Fruit fly (Drosophila melanogaster) whole organism, embryonic: ENCODE data around the gene niki.

ENCODE experiments used
- Adf1 ChIP-seq: fragments of 200-800 bp; sonication (Bioruptor generic); IDR thresholded peaks from 2 replicates; pipeline ENCODE4 v1.3.6; 2022; ENCODE audit warnings: missing biosample characterization, missing genetic modification characterization
- B-H2 ChIP-seq: fragments of 200-800 bp; sonication (Bioruptor generic); optimal IDR thresholded peaks from 2 replicates; lab custom pipeline; 2018; ENCODE audit warnings: missing biosample characterization, mild to moderate bottlenecking, missing genetic modification characterization
- CG11456 ChIP-seq: fragments of 200-800 bp; sonication (Bioruptor generic); IDR thresholded peaks from 3 replicates; pipeline ENCODE4 v1.3.6; 2022; ENCODE audit warnings: missing biosample characterization, missing genetic modification characterization
- CG1233 ChIP-seq: fragments of 200-800 bp; sonication (Bioruptor generic); optimal IDR thresholded peaks from 4 replicates; lab custom pipeline; 2018; ENCODE audit warnings: missing biosample characterization, mild to moderate bottlenecking, missing genetic modification characterization
- CG12659 ChIP-seq: fragments of 200-800 bp; sonication (Bioruptor generic); optimal IDR thresholded peaks from 3 replicates; lab custom pipeline; 2017; ENCODE audit warnings: mild to moderate bottlenecking, missing biosample characterization, missing genetic modification reagents, missing genetic modification characterization
- CG12744 ChIP-seq: fragments of 200-800 bp; sonication (Bioruptor generic); optimal IDR thresholded peaks from 2 replicates; lab custom pipeline; 2016; ENCODE audit warnings: missing biosample characterization, missing genetic modification characterization
- CG13424 ChIP-seq: fragments of 200-800 bp; sonication (Bioruptor generic); optimal IDR thresholded peaks from 2 replicates; lab custom pipeline; 2019; ENCODE audit warnings: missing biosample characterization, mild to moderate bottlenecking, missing genetic modification characterization, moderate library complexity
- CG14014 ChIP-seq: fragments of 200-800 bp; sonication (Bioruptor generic); IDR thresholded peaks from 2 replicates; pipeline ENCODE4 v1.3.6; 2022; ENCODE audit warnings: missing biosample characterization, missing genetic modification characterization
- CG14050 ChIP-seq: fragments of 200-800 bp; sonication (Bioruptor generic); IDR thresholded peaks from 3 replicates; pipeline ENCODE4 v1.3.6; 2022; ENCODE audit warnings: missing biosample characterization, missing genetic modification characterization
- CG15514 ChIP-seq: fragments of 200-800 bp; sonication (Bioruptor generic); optimal IDR thresholded peaks from 3 replicates; lab custom pipeline; 2017; ENCODE audit warnings: missing biosample characterization, missing genetic modification characterization, mild to moderate bottlenecking, moderate library complexity, missing genetic modification reagents
- CG16815 ChIP-seq: fragments of 200-800 bp; sonication (Bioruptor generic); optimal IDR thresholded peaks from 3 replicates; lab custom pipeline; 2017; ENCODE audit warnings: missing biosample characterization, mild to moderate bottlenecking, missing genetic modification characterization
- CG2678 ChIP-seq: fragments of 200-800 bp; sonication (Bioruptor generic); optimal IDR thresholded peaks from 3 replicates; lab custom pipeline; 2019; ENCODE audit warnings: missing biosample characterization, mild to moderate bottlenecking, missing genetic modification characterization, moderate library complexity
- CG30020 ChIP-seq: fragments of 200-800 bp; optimal IDR thresholded peaks from 2 replicates; lab custom pipeline; 2019; ENCODE audit warnings: missing biosample characterization, mild to moderate bottlenecking, missing genetic modification characterization, moderate library complexity
- CG5245 ChIP-seq: fragments of 200-800 bp; sonication (Bioruptor generic); optimal IDR thresholded peaks from 3 replicates; lab custom pipeline; 2016; ENCODE audit warnings: missing biosample characterization, missing genetic modification characterization
- CG5953 ChIP-seq: fragments of 200-800 bp; sonication (Bioruptor generic); IDR thresholded peaks from 2 replicates; pipeline ENCODE4 v1.3.6; 2022; ENCODE audit warnings: missing biosample characterization, missing genetic modification characterization
- CG9727 ChIP-seq: fragments of 200-800 bp; sonication (Bioruptor generic); optimal IDR thresholded peaks from 3 replicates; lab custom pipeline; 2017; ENCODE audit warnings: missing biosample characterization, mild to moderate bottlenecking, missing genetic modification characterization
- CkIIα-i1 ChIP-seq: fragments of 200-800 bp; sonication (Bioruptor generic); IDR thresholded peaks from 2 replicates; pipeline ENCODE4 v1.3.6; 2022; ENCODE audit warnings: missing biosample characterization, missing genetic modification characterization
- Dfd ChIP-seq, 2 experiments: fragments of >200 bp; optimal IDR thresholded peaks; 2 replicates each; lab custom pipeline; 2017; ENCODE audit warnings: missing biosample characterization in 2 of 2, missing genetic modification characterization in 2 of 2
- Dll ChIP-seq: fragments of 200-800 bp; sonication (Bioruptor generic); IDR thresholded peaks from 4 replicates; pipeline ENCODE4 v1.3.6; 2022; ENCODE audit warnings: missing biosample characterization, missing genetic modification characterization; ENCODE audit not compliant: partially characterized antibody
- ERR ChIP-seq: fragments of 200-800 bp; sonication (Bioruptor generic); optimal IDR thresholded peaks from 2 replicates; lab custom pipeline; 2016; ENCODE audit warnings: missing biosample characterization, missing genetic modification characterization
- MBD-R2 ChIP-seq: fragments of 200-800 bp; sonication (Bioruptor generic); IDR thresholded peaks from 2 replicates; pipeline ENCODE4 v1.3.6; 2022; ENCODE audit warnings: missing biosample characterization, missing genetic modification characterization
- Myb ChIP-seq: fragments of 200-800 bp; sonication (Bioruptor generic); optimal IDR thresholded peaks from 2 replicates; lab custom pipeline; 2016; ENCODE audit warnings: missing biosample characterization, missing genetic modification characterization
- Oli ChIP-seq: fragments of 200-800 bp; sonication (Bioruptor generic); optimal IDR thresholded peaks from 2 replicates; lab custom pipeline; 2018; ENCODE audit warnings: missing biosample characterization, mild to moderate bottlenecking, missing genetic modification characterization, moderate library complexity
- Opbp ChIP-seq: fragments of 200-800 bp; sonication (Bioruptor generic); IDR thresholded peaks from 3 replicates; pipeline ENCODE4 v1.3.6; 2022; ENCODE audit warnings: missing biosample characterization, missing genetic modification characterization; ENCODE audit not compliant: partially characterized antibody
- Trl ChIP-seq, 3 experiments: fragments of >200 bp in 2 of 3; fragments of 200-800 bp in 1 of 3; sonication (Bioruptor generic) in 1 of 3; optimal IDR thresholded peaks; 2 replicates in 1 of 3; 3 replicates in 2 of 3; lab custom pipeline; 2016 to 2017; ENCODE audit warnings: missing biosample characterization in 1 of 3, missing genetic modification characterization in 1 of 3
- ab ChIP-seq: fragments of 200-800 bp; sonication (Bioruptor generic); optimal IDR thresholded peaks from 2 replicates; lab custom pipeline; 2016; ENCODE audit warnings: missing biosample characterization, missing genetic modification characterization
- ash1 ChIP-seq: fragments of 200-800 bp; sonication (Bioruptor generic); optimal IDR thresholded peaks from 2 replicates; lab custom pipeline; 2018; ENCODE audit warnings: missing biosample characterization, mild to moderate bottlenecking, missing genetic modification characterization
- bbx ChIP-seq: fragments of 200-800 bp; sonication (Bioruptor generic); IDR thresholded peaks from 2 replicates; pipeline ENCODE4 v1.3.6; 2022; ENCODE audit warnings: missing biosample characterization, missing genetic modification characterization; ENCODE audit not compliant: partially characterized antibody
- btn ChIP-seq: fragments of 200-800 bp; sonication (Bioruptor generic); optimal IDR thresholded peaks from 2 replicates; lab custom pipeline; 2016; ENCODE audit warnings: missing biosample characterization, missing genetic modification characterization
- cwo ChIP-seq: fragments of 200-800 bp; sonication (Bioruptor generic); optimal IDR thresholded peaks from 3 replicates; lab custom pipeline; 2017; ENCODE audit warnings: missing biosample characterization, missing genetic modification characterization, mild to moderate bottlenecking, moderate library complexity, missing genetic modification reagents
- da ChIP-seq: fragments of 200-800 bp; sonication (Bioruptor generic); optimal IDR thresholded peaks from 2 replicates; lab custom pipeline; 2016; ENCODE audit warnings: missing biosample characterization, missing genetic modification characterization
- dm ChIP-seq: fragments of 200-800 bp; sonication (Bioruptor generic); optimal IDR thresholded peaks from 3 replicates; lab custom pipeline; 2016; ENCODE audit warnings: missing biosample characterization, missing genetic modification characterization
- dmrt11E ChIP-seq: fragments of 200-800 bp; sonication (Bioruptor generic); optimal IDR thresholded peaks from 3 replicates; lab custom pipeline; 2018; ENCODE audit warnings: missing biosample characterization, mild to moderate bottlenecking, missing genetic modification characterization, moderate library complexity
- dysf ChIP-seq: fragments of 200-800 bp; sonication (Bioruptor generic); IDR thresholded peaks from 3 replicates; pipeline ENCODE4 v1.3.6; 2022; ENCODE audit warnings: missing biosample characterization, missing genetic modification characterization
- fru ChIP-seq: fragments of >200 bp; optimal IDR thresholded peaks from 2 replicates; lab custom pipeline; 2017
- gsb-n ChIP-seq: fragments of 200-800 bp; sonication (Bioruptor generic); optimal IDR thresholded peaks from 3 replicates; lab custom pipeline; 2018; ENCODE audit warnings: missing biosample characterization, mild to moderate bottlenecking, missing genetic modification characterization
- kay ChIP-seq: fragments of 200-800 bp; sonication (Bioruptor generic); optimal IDR thresholded peaks from 2 replicates; lab custom pipeline; 2016; ENCODE audit warnings: missing biosample characterization, missing genetic modification characterization
- oc ChIP-seq: fragments of 200-800 bp; sonication (Bioruptor generic); optimal IDR thresholded peaks from 2 replicates; lab custom pipeline; 2018; ENCODE audit warnings: missing biosample characterization, mild to moderate bottlenecking, missing genetic modification characterization, moderate library complexity
- phol ChIP-seq: fragments of 200-800 bp; sonication (Bioruptor generic); optimal IDR thresholded peaks from 3 replicates; lab custom pipeline; 2018; ENCODE audit warnings: missing biosample characterization, mild to moderate bottlenecking, missing genetic modification characterization, moderate library complexity
- prd ChIP-seq, 3 experiments: fragments of >200 bp in 2 of 3; fragments of 200-800 bp in 1 of 3; sonication (Bioruptor generic) in 1 of 3; optimal IDR thresholded peaks in 2 of 3; IDR thresholded peaks in 1 of 3; 2 replicates in 2 of 3; 3 replicates in 1 of 3; pipeline versions ENCODE4 v1.3.6 to Lab custom; 2017 to 2022; ENCODE audit warnings: missing biosample characterization in 1 of 3, missing genetic modification characterization in 1 of 3
- pros ChIP-seq: fragments of 200-800 bp; sonication (Bioruptor generic); optimal IDR thresholded peaks from 3 replicates; lab custom pipeline; 2019; ENCODE audit warnings: missing biosample characterization, mild to moderate bottlenecking, missing genetic modification characterization, moderate library complexity
- repo ChIP-seq: fragments of 200-800 bp; sonication (Bioruptor generic); optimal IDR thresholded peaks from 2 replicates; lab custom pipeline; 2016; ENCODE audit warnings: missing biosample characterization, missing genetic modification characterization
- run ChIP-seq: fragments of 200-800 bp; sonication (Bioruptor generic); optimal IDR thresholded peaks from 3 replicates; lab custom pipeline; 2018; ENCODE audit warnings: missing biosample characterization, mild to moderate bottlenecking, missing genetic modification characterization
- salm ChIP-seq: fragments of 200-800 bp; sonication (Bioruptor generic); optimal IDR thresholded peaks from 2 replicates; lab custom pipeline; 2018; ENCODE audit warnings: missing biosample characterization, mild to moderate bottlenecking, missing genetic modification characterization
- scrt ChIP-seq: fragments of 200-800 bp; sonication (Bioruptor generic); optimal IDR thresholded peaks from 2 replicates; lab custom pipeline; 2018; ENCODE audit warnings: missing biosample characterization, mild to moderate bottlenecking, missing genetic modification characterization, moderate library complexity
- sna ChIP-seq: fragments of 200-800 bp; sonication (Bioruptor generic); IDR thresholded peaks from 2 replicates; pipeline ENCODE4 v1.3.6; 2022; ENCODE audit warnings: missing biosample characterization, missing genetic modification characterization; ENCODE audit not compliant: partially characterized antibody
- tin ChIP-seq: fragments of 200-800 bp; sonication (Bioruptor generic); optimal IDR thresholded peaks from 3 replicates; lab custom pipeline; 2016; ENCODE audit warnings: missing biosample characterization, missing genetic modification characterization
- trem ChIP-seq: fragments of 200-800 bp; optimal IDR thresholded peaks from 3 replicates; lab custom pipeline; 2019; ENCODE audit warnings: missing biosample characterization, mild to moderate bottlenecking, missing genetic modification characterization, moderate library complexity
- unc-4 ChIP-seq: fragments of 200-800 bp; sonication (Bioruptor generic); IDR thresholded peaks from 2 replicates; pipeline ENCODE4 v1.3.6; 2022; ENCODE audit warnings: missing biosample characterization, missing genetic modification characterization; ENCODE audit not compliant: partially characterized antibody
- vvl ChIP-seq: fragments of 200-800 bp; sonication (Bioruptor generic); IDR thresholded peaks from 2 replicates; pipeline ENCODE4 v1.3.6; 2022; ENCODE audit warnings: missing biosample characterization, missing genetic modification characterization

niki gene

dm6 chr3R:24850420-24850819 lies 25.0 kb upstream of the niki start, which contains the start of gene CG7006 (continued):
- TF ChIP-seq MBD-R2 (GFP tag; lab: Robert Waterston, UW) (peak; percentile 81), CG14014 (GFP tag; lab: Robert Waterston, UW) (peak; percentile 67), CG14050 (GFP tag; lab: Robert Waterston, UW) (peak; percentile 41; the same call in 2 of the 3 replicates), Trl (optimal IDR thresholded peaks at IDR 0.05; lab: Kevin White, UChicago) (no peak), Trl (GFP tag; optimal IDR thresholded peaks at IDR 0.05; lab: Kevin White, UChicago) (peak; percentile 82), oc (tag; lab: Kevin White, UChicago) (no peak), dm (GFP tag; lab: Kevin White, UChicago) (peak; percentile 94), CG15514 (GFP tag; lab: Kevin White, UChicago) (peak; percentile 62), Myb (GFP tag; lab: Kevin White, UChicago) (peak; percentile 95), da (GFP tag; lab: Kevin White, UChicago) (peak; percentile 32), ERR (GFP tag; lab: Kevin White, UChicago) (peak; percentile 81), repo (GFP tag; lab: Kevin White, UChicago) (peak; percentile 58), CG12744 (GFP tag; lab: Kevin White, UChicago) (peak; percentile 68), CG13424 (peak; percentile 43), CG1233 (GFP tag; lab: Kevin White, UChicago) (peak; percentile 30), trem (tag; lab: Kevin White, UChicago) (peak; percentile 74), vvl (GFP tag; lab: Robert Waterston, UW) (peak; percentile 88), unc-4 (GFP tag; lab: Robert Waterston, UW) (peak; percentile 73), CG16815 (GFP tag; lab: Kevin White, UChicago) (peak; percentile 62), CG2678 (tag; lab: Kevin White, UChicago) (no peak), Opbp (GFP tag; lab: Robert Waterston, UW) (peak; percentile 87), dysf (peak; percentile 51; the same call in 1 of the 3 replicates), prd (optimal IDR thresholded peaks at IDR 0.05; lab: Kevin White, UChicago) (no peak), prd (GFP tag; IDR thresholded peaks at IDR 0.05; lab: Robert Waterston, UW) (peak; percentile 56; the same call in 2 of the 3 replicates), CG5245 (GFP tag; lab: Kevin White, UChicago) (peak; percentile 55), ab (GFP tag; lab: Kevin White, UChicago) (peak; percentile 16), CG9727 (GFP tag; lab: Kevin White, UChicago) (peak; percentile 10), ash1 (GFP tag; lab: Kevin White, UChicago) (no peak), fru (no peak), cwo (GFP tag; lab: Kevin White, UChicago) (peak; percentile 70), run (tag; lab: Kevin White, UChicago) (no peak), tin (peak; percentile 71), Dll (peak; percentile 80), btn (GFP tag; lab: Kevin White, UChicago) (peak; percentile 33), B-H2 (peak; percentile 90), CkIIα-i1 (no peak), gsb-n (no peak), dmrt11E (tag; lab: Kevin White, UChicago) (peak; percentile 55), salm (tag; lab: Kevin White, UChicago) (no peak), Oli (no peak), kay (GFP tag; lab: Kevin White, UChicago) (peak; percentile 69), bbx (GFP tag; lab: Robert Waterston, UW) (peak; percentile 76), CG30020 (no peak), CG12659 (GFP tag; lab: Kevin White, UChicago) (peak; percentile 82), CG5953 (GFP tag; lab: Robert Waterston, UW) (no peak), Dfd (GFP tag; optimal IDR thresholded peaks at IDR 0.05; lab: Kevin White, UChicago) (no peak), phol (tag; lab: Kevin White, UChicago) (peak; percentile 69), pros (GFP tag; lab: Kevin White, UChicago) (no peak), sna (GFP tag; lab: Robert Waterston, UW) (peak; percentile 58; the same call in 1 of the 2 replicates), CG11456 (GFP tag; lab: Robert Waterston, UW) (peak; percentile 85), scrt (GFP tag; lab: Kevin White, UChicago) (no peak), Adf1 (GFP tag; lab: Robert Waterston, UW) (peak; percentile 13; the same call in 1 of the 2 replicates)
